Fruit fly (Drosophila melanogaster) whole organism, embryonic: ENCODE results near the gene CG2889.

Experiments
- Aef1 ChIP-seq: fragments of 200-800 bp; sonication (Bioruptor generic); IDR thresholded peaks from 3 replicates; pipeline ENCODE4 v1.3.6; 2022; ENCODE audit warnings: missing biosample characterization, missing genetic modification characterization
- B-H2 ChIP-seq: fragments of 200-800 bp; sonication (Bioruptor generic); optimal IDR thresholded peaks from 2 replicates; lab custom pipeline; 2018; ENCODE audit warnings: missing biosample characterization, mild to moderate bottlenecking, missing genetic modification characterization
- BEAF-32 ChIP-seq: fragments of 200-800 bp; sonication (Bioruptor generic); optimal IDR thresholded peaks from 3 replicates; lab custom pipeline; 2017; ENCODE audit warnings: missing biosample characterization, missing genetic modification characterization, mild to moderate bottlenecking, moderate library complexity, missing genetic modification reagents
- CG10209 ChIP-seq: fragments of 200-800 bp; sonication (Bioruptor generic); optimal IDR thresholded peaks from 3 replicates; lab custom pipeline; 2017; ENCODE audit warnings: missing biosample characterization, mild to moderate bottlenecking, missing genetic modification characterization, missing genetic modification reagents
- CG11085 ChIP-seq: fragments of 200-800 bp; sonication (Bioruptor generic); IDR thresholded peaks from 2 replicates; pipeline ENCODE4 v1.3.6; 2022; ENCODE audit warnings: missing biosample characterization, missing genetic modification characterization
- CG11456 ChIP-seq: fragments of 200-800 bp; sonication (Bioruptor generic); IDR thresholded peaks from 3 replicates; pipeline ENCODE4 v1.3.6; 2022; ENCODE audit warnings: missing biosample characterization, missing genetic modification characterization
- CG11696 ChIP-seq: fragments of 200-800 bp; sonication (Bioruptor generic); IDR thresholded peaks from 2 replicates; pipeline ENCODE4 v1.3.6; 2022; ENCODE audit warnings: missing biosample characterization, missing genetic modification characterization
- CG15011 ChIP-seq: fragments of 200-800 bp; sonication (Bioruptor generic); optimal IDR thresholded peaks from 3 replicates; lab custom pipeline; 2018; ENCODE audit warnings: missing biosample characterization, mild to moderate bottlenecking, missing genetic modification characterization
- CG1603 ChIP-seq: fragments of 200-800 bp; sonication (Bioruptor generic); optimal IDR thresholded peaks from 2 replicates; lab custom pipeline; 2019; ENCODE audit warnings: missing biosample characterization, mild to moderate bottlenecking, missing genetic modification characterization, moderate library complexity
- CG17359 ChIP-seq: fragments of 200-800 bp; sonication (Bioruptor generic); optimal IDR thresholded peaks from 3 replicates; lab custom pipeline; 2018; ENCODE audit warnings: missing biosample characterization, mild to moderate bottlenecking, missing genetic modification characterization, moderate library complexity
- CG17568 ChIP-seq: fragments of 200-800 bp; sonication (Bioruptor generic); optimal IDR thresholded peaks from 2 replicates; lab custom pipeline; 2018; ENCODE audit warnings: missing biosample characterization, mild to moderate bottlenecking, missing genetic modification characterization, moderate library complexity
- CG30431 ChIP-seq: fragments of 200-800 bp; sonication (Bioruptor generic); optimal IDR thresholded peaks from 2 replicates; lab custom pipeline; 2017; ENCODE audit warnings: missing biosample characterization, missing genetic modification characterization
- CG4820 ChIP-seq: fragments of 200-800 bp; sonication (Bioruptor generic); optimal IDR thresholded peaks from 3 replicates; lab custom pipeline; 2016; ENCODE audit warnings: missing biosample characterization, missing genetic modification characterization
- CG6272 ChIP-seq: fragments of 200-800 bp; sonication (Bioruptor generic); IDR thresholded peaks from 2 replicates; pipeline ENCODE4 v1.3.6; 2022; ENCODE audit warnings: missing biosample characterization, missing genetic modification characterization
- CG8281 ChIP-seq: fragments of 200-800 bp; sonication (Bioruptor generic); optimal IDR thresholded peaks from 2 replicates; lab custom pipeline; 2018; ENCODE audit warnings: missing biosample characterization, mild to moderate bottlenecking, missing genetic modification characterization, moderate library complexity
- CG9876 ChIP-seq: fragments of 200-800 bp; sonication (Bioruptor generic); optimal IDR thresholded peaks from 2 replicates; lab custom pipeline; 2016; ENCODE audit warnings: missing biosample characterization, missing genetic modification characterization
- Camta ChIP-seq: fragments of 200-800 bp; sonication (Bioruptor generic); optimal IDR thresholded peaks from 2 replicates; lab custom pipeline; 2016; ENCODE audit warnings: missing biosample characterization, missing genetic modification characterization
- Chrac-16 ChIP-seq: fragments of 200-800 bp; sonication (Bioruptor generic); optimal IDR thresholded peaks from 3 replicates; lab custom pipeline; 2016; ENCODE audit warnings: missing biosample characterization, missing genetic modification characterization
- Dek ChIP-seq: fragments of 200-800 bp; sonication (Bioruptor generic); optimal IDR thresholded peaks from 3 replicates; lab custom pipeline; 2019; ENCODE audit warnings: missing biosample characterization, mild to moderate bottlenecking, missing genetic modification characterization, moderate library complexity
- E2f1 ChIP-seq: fragments of 200-800 bp; sonication (Bioruptor generic); IDR thresholded peaks from 2 replicates; pipeline ENCODE4 v1.3.6; 2022; ENCODE audit warnings: missing biosample characterization, missing genetic modification characterization
- ERR ChIP-seq: fragments of 200-800 bp; sonication (Bioruptor generic); optimal IDR thresholded peaks from 2 replicates; lab custom pipeline; 2016; ENCODE audit warnings: missing biosample characterization, missing genetic modification characterization
- Elba2 ChIP-seq: fragments of 200-800 bp; sonication (Bioruptor generic); optimal IDR thresholded peaks from 3 replicates; lab custom pipeline; 2016; ENCODE audit warnings: missing biosample characterization, missing genetic modification characterization
- Ets97D ChIP-seq: fragments of 200-800 bp; sonication (Bioruptor generic); optimal IDR thresholded peaks from 3 replicates; lab custom pipeline; 2016; ENCODE audit warnings: missing biosample characterization, missing genetic modification characterization
- Gsc ChIP-seq: fragments of 200-800 bp; sonication (Bioruptor generic); IDR thresholded peaks from 2 replicates; pipeline ENCODE4 v1.3.6; 2022; ENCODE audit warnings: missing biosample characterization, missing genetic modification characterization
- Gug ChIP-seq: fragments of 200-800 bp; sonication (Bioruptor generic); IDR thresholded peaks from 4 replicates; pipeline ENCODE4 v1.3.6; 2022; ENCODE audit warnings: missing biosample characterization, missing genetic modification characterization
- Meics ChIP-seq: fragments of 200-800 bp; sonication (Bioruptor generic); optimal IDR thresholded peaks from 2 replicates; lab custom pipeline; 2017; ENCODE audit warnings: missing biosample characterization, mild to moderate bottlenecking, missing genetic modification characterization
- Pdp1 ChIP-seq, 2 experiments: fragments of 200-800 bp; sonication (Bioruptor generic); optimal IDR thresholded peaks; 3 replicates each; lab custom pipeline; 2016; ENCODE audit warnings: missing biosample characterization in 2 of 2, missing genetic modification characterization in 2 of 2, mild to moderate bottlenecking in 1 of 2, moderate library complexity in 1 of 2
- Ptx1 ChIP-seq: fragments of 200-800 bp; sonication (Bioruptor generic); IDR thresholded peaks from 2 replicates; pipeline ENCODE4 v1.3.6; 2022; ENCODE audit warnings: missing biosample characterization, missing genetic modification characterization
- Rfx ChIP-seq: fragments of 200-800 bp; sonication (Bioruptor generic); IDR thresholded peaks from 2 replicates; pipeline ENCODE4 v1.3.6; 2022; ENCODE audit warnings: missing biosample characterization, missing genetic modification characterization
- amos ChIP-seq: fragments of 200-800 bp; sonication (Bioruptor generic); IDR thresholded peaks from 2 replicates; pipeline ENCODE4 v1.3.6; 2022; ENCODE audit warnings: missing biosample characterization, missing genetic modification characterization; ENCODE audit not compliant: partially characterized antibody
- corto ChIP-seq: fragments of 200-800 bp; sonication (Bioruptor generic); optimal IDR thresholded peaks from 2 replicates; lab custom pipeline; 2016; ENCODE audit warnings: missing biosample characterization, mild to moderate bottlenecking, missing genetic modification characterization, moderate library complexity
- crol ChIP-seq: fragments of 200-800 bp; sonication (Bioruptor generic); IDR thresholded peaks from 2 replicates; pipeline ENCODE4 v1.3.6; 2022; ENCODE audit warnings: missing biosample characterization, missing genetic modification characterization
- dan ChIP-seq: fragments of 200-800 bp; sonication (Bioruptor generic); IDR thresholded peaks from 2 replicates; pipeline ENCODE4 v1.3.6; 2022; ENCODE audit warnings: missing biosample characterization, missing genetic modification characterization
- dm ChIP-seq: fragments of 200-800 bp; sonication (Bioruptor generic); optimal IDR thresholded peaks from 3 replicates; lab custom pipeline; 2016; ENCODE audit warnings: missing biosample characterization, missing genetic modification characterization
- dmrt99B ChIP-seq: fragments of 200-800 bp; sonication (Bioruptor generic); optimal IDR thresholded peaks from 2 replicates; lab custom pipeline; 2018; ENCODE audit warnings: missing biosample characterization, mild to moderate bottlenecking, missing genetic modification characterization, moderate library complexity
- eve ChIP-seq, 2 experiments: fragments of >200 bp; optimal IDR thresholded peaks; 2 replicates each; lab custom pipeline; 2017; ENCODE audit warnings: missing biosample characterization in 2 of 2, missing genetic modification characterization in 2 of 2
- fd3F ChIP-seq: fragments of 200-800 bp; sonication (Bioruptor generic); optimal IDR thresholded peaks from 2 replicates; lab custom pipeline; 2018; ENCODE audit warnings: missing biosample characterization, mild to moderate bottlenecking, missing genetic modification characterization, moderate library complexity
- gcm2 ChIP-seq: fragments of 200-800 bp; sonication (Bioruptor generic); optimal IDR thresholded peaks from 2 replicates; lab custom pipeline; 2016; ENCODE audit warnings: missing biosample characterization, missing genetic modification characterization
- gro ChIP-seq: fragments of 200-800 bp; sonication (Bioruptor generic); optimal IDR thresholded peaks from 2 replicates; lab custom pipeline; 2016; ENCODE audit warnings: missing biosample characterization, missing genetic modification characterization
- jumu ChIP-seq: fragments of 200-800 bp; sonication (Bioruptor generic); optimal IDR thresholded peaks from 3 replicates; lab custom pipeline; 2016; ENCODE audit warnings: missing biosample characterization, missing genetic modification characterization
- lbe ChIP-seq: fragments of 200-800 bp; sonication (Bioruptor generic); optimal IDR thresholded peaks from 2 replicates; lab custom pipeline; 2016; ENCODE audit warnings: missing biosample characterization, mild to moderate bottlenecking, missing genetic modification characterization
- nom ChIP-seq: fragments of 200-800 bp; sonication (Bioruptor generic); optimal IDR thresholded peaks from 2 replicates; lab custom pipeline; 2017; ENCODE audit warnings: missing biosample characterization, missing genetic modification characterization, mild to moderate bottlenecking, moderate library complexity, missing genetic modification reagents
- pzg ChIP-seq: fragments of 200-800 bp; sonication (Bioruptor generic); optimal IDR thresholded peaks from 3 replicates; lab custom pipeline; 2018; ENCODE audit warnings: missing biosample characterization, mild to moderate bottlenecking, missing genetic modification characterization, moderate library complexity
- ranshi ChIP-seq: fragments of 200-800 bp; sonication (Bioruptor generic); IDR thresholded peaks from 2 replicates; pipeline ENCODE4 v1.3.6; 2022; ENCODE audit warnings: missing biosample characterization, missing genetic modification characterization
- scrt ChIP-seq: fragments of 200-800 bp; sonication (Bioruptor generic); optimal IDR thresholded peaks from 2 replicates; lab custom pipeline; 2018; ENCODE audit warnings: missing biosample characterization, mild to moderate bottlenecking, missing genetic modification characterization, moderate library complexity
- sens ChIP-seq: fragments of 200-800 bp; sonication (Bioruptor generic); peaks from one replicate; lab custom pipeline; 2016; ENCODE audit warnings: missing biosample characterization, missing genetic modification characterization
- slbo ChIP-seq: fragments of 200-800 bp; sonication (Bioruptor generic); IDR thresholded peaks from 2 replicates; pipeline ENCODE4 v1.3.6; 2022; ENCODE audit warnings: missing biosample characterization, missing genetic modification characterization
- sna ChIP-seq: fragments of 200-800 bp; sonication (Bioruptor generic); IDR thresholded peaks from 2 replicates; pipeline ENCODE4 v1.3.6; 2022; ENCODE audit warnings: missing biosample characterization, missing genetic modification characterization; ENCODE audit not compliant: partially characterized antibody
- tap ChIP-seq: fragments of 200-800 bp; optimal IDR thresholded peaks from 3 replicates; lab custom pipeline; 2019; ENCODE audit warnings: missing biosample characterization, mild to moderate bottlenecking, missing genetic modification characterization, moderate library complexity
- twi ChIP-seq: fragments of 200-800 bp; optimal IDR thresholded peaks from 2 replicates; lab custom pipeline; 2019; ENCODE audit warnings: missing biosample characterization, mild to moderate bottlenecking, missing genetic modification characterization, moderate library complexity

The CG2889 gene

DNA sequence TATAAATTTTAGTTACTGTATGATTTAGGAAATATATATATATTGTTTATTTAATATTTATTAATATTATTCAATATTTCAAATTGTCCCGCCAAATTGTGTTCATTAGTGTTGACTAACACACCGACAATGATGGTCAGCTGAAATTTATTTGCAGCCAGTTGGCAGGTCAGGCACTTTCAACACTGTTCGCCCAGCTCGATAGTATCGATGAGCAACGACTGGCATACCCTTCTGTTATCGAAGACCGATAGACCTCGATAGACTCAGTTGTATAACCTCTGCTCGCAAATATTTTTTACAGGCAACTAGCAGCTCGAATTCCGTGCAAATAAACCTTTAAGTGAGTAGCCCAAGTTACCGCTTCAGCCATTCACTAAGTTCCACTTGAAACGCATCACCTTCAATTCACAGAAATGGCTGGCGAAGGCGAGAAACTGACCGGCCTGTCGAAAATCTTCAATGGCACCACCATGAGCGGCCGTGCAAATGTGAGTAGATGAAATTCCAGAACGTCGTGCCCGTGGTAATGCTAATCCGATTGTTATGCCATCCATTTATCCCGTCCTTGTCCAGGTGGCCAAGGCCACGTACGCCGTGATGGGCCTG lies 13.1 kb upstream of the CG2889 start, which contains the start of gene Neb-cGP (continued):
- TF ChIP-seq nom = peak; percentile 35
- TF ChIP-seq amos (GFP tag; lab: Robert Waterston, UW) = peak; percentile 96
- TF ChIP-seq ERR (GFP tag; lab: Kevin White, UChicago) = peak; percentile 49
- peak; percentile 43 for TF ChIP-seq Meics (GFP tag; lab: Kevin White, UChicago)
- TF ChIP-seq Chrac-16 (GFP tag; lab: Kevin White, UChicago) = peak; percentile 61
- TF ChIP-seq Gug = peak; percentile 59; the same call in 2 of the 4 replicates
- peak; percentile 44; the same call in 1 of the 2 replicates for TF ChIP-seq ranshi (GFP tag; lab: Robert Waterston, UW)
- TF ChIP-seq BEAF-32 = peak; percentile 92
- peak; percentile 16 for TF ChIP-seq Camta (GFP tag; lab: Kevin White, UChicago)
- peak; percentile 34 for TF ChIP-seq CG4820 (GFP tag; lab: Kevin White, UChicago)
- TF ChIP-seq Ptx1 (GFP tag; lab: Robert Waterston, UW) = peak; percentile 42; the same call in 1 of the 2 replicates
- peak; percentile 44 for TF ChIP-seq dm (GFP tag; lab: Kevin White, UChicago)
- TF ChIP-seq CG11456 (GFP tag; lab: Robert Waterston, UW) = peak; percentile 76; the same call in 2 of the 3 replicates
- no peak for TF ChIP-seq dan (GFP tag; lab: Robert Waterston, UW)
- TF ChIP-seq Dek (tag; lab: Kevin White, UChicago) = peak; percentile 60
- TF ChIP-seq B-H2 (GFP tag; lab: Kevin White, UChicago) = peak; percentile 90
- peak; percentile 28 for TF ChIP-seq scrt (GFP tag; lab: Kevin White, UChicago)
- peak; percentile 93 for TF ChIP-seq Ets97D (GFP tag; lab: Kevin White, UChicago)
- peak; percentile 61 for TF ChIP-seq lbe (GFP tag; lab: Kevin White, UChicago)
- no peak for TF ChIP-seq corto (GFP tag; lab: Kevin White, UChicago)
- TF ChIP-seq E2f1 = peak; percentile 34; the same call in 1 of the 2 replicates
- TF ChIP-seq CG11696 (GFP tag; lab: Robert Waterston, UW) = no peak
- TF ChIP-seq tap (tag; lab: Kevin White, UChicago) = peak; percentile 42
- TF ChIP-seq CG17359 = peak; percentile 49
- peak; percentile 40 for TF ChIP-seq CG9876
- peak; percentile 82 for TF ChIP-seq slbo (GFP tag; lab: Robert Waterston, UW)
- no peak for TF ChIP-seq crol
- TF ChIP-seq CG15011 (GFP tag; lab: Kevin White, UChicago) = no peak
- TF ChIP-seq sens (GFP tag; lab: Kevin White, UChicago) = peak; percentile 86
- TF ChIP-seq CG30431 (GFP tag; lab: Kevin White, UChicago) = peak; percentile 35
- TF ChIP-seq Aef1 (GFP tag; lab: Robert Waterston, UW) = peak; percentile 31; the same call in 1 of the 3 replicates
- peak; percentile 31 to 99 for TF ChIP-seq Pdp1 (GFP tag; optimal IDR thresholded peaks at IDR 0.05; lab: Kevin White, UChicago)
- TF ChIP-seq dmrt99B (tag; lab: Kevin White, UChicago) = peak; percentile 23
- peak; percentile 54 for TF ChIP-seq CG10209 (GFP tag; lab: Kevin White, UChicago)
- TF ChIP-seq fd3F (GFP tag; lab: Kevin White, UChicago) = peak; percentile 31
- peak; percentile 88 for TF ChIP-seq CG1603
- no peak for TF ChIP-seq eve (GFP tag; optimal IDR thresholded peaks at IDR 0.05; lab: Kevin White, UChicago)
- no peak for TF ChIP-seq CG8281 (tag; lab: Kevin White, UChicago)
- no peak for TF ChIP-seq CG17568 (GFP tag; lab: Kevin White, UChicago)
- peak; percentile 71 for TF ChIP-seq CG11085 (GFP tag; lab: Robert Waterston, UW)
- TF ChIP-seq jumu (GFP tag; lab: Kevin White, UChicago) = peak; percentile 51
- TF ChIP-seq CG6272 (GFP tag; lab: Robert Waterston, UW) = no peak
- peak; percentile 69 for TF ChIP-seq gro (GFP tag; lab: Kevin White, UChicago)
- no peak for TF ChIP-seq Gsc
- TF ChIP-seq gcm2 (GFP tag; lab: Kevin White, UChicago) = no peak
- TF ChIP-seq Rfx (GFP tag; lab: Robert Waterston, UW) = peak; percentile 88
- peak; percentile 93 for TF ChIP-seq sna (GFP tag; lab: Robert Waterston, UW)
- TF ChIP-seq twi = no peak
- TF ChIP-seq Elba2 (GFP tag; lab: Kevin White, UChicago) = no peak
- TF ChIP-seq pzg (GFP tag; lab: Kevin White, UChicago) = peak; percentile 99
